Worm (Caenorhabditis elegans): ENCODE results near the gene W01B6.8.

Gene W01B6.8

DNA sequence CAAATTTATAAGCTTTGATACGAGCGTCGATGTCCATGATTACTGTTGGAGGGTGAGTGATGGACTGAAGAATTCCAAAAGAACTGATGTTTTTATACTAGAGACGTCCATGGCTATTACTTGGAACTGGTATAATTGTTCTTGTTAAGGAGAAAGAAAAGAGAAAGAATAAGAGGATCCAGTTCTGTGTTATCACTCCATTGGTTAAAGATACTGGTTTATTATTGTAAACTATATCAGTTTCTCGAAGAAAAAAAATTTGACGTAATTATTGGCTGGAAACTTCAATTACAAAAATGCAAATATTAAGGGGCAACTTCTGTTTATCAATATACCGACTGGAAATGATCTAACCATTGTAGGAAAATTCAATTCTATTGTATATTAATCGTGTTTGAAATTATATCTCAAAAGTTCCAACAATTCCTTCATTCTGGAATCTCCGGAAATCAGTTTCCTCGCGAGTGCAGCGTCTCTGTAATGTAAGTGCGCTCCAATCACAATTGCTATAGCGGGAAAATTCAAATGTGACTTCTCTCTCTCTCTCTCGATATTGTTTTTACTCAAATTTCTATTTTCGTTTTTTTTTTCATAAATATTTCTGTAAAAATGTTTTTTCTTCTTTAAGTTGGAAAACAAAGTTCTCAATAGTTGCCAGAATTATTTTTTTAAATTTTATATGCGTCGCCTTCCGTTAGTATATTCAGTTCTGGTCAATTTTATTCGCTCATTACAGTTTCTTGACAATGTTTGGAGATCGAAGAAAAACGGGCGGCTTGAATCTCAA lies 1.4 kb upstream of the W01B6.8 start, which contains the start of the genes col-2 and ndc-80:
Gene col-2 (minus strand): TSS at position 51 of the 787 bp plus-strand sequence.
Gene ndc-80 (plus strand): TSS at position 737 of the 787 bp plus-strand sequence.
- no peak for TF ChIP-seq pha-4 (tag; optimal IDR thresholded peaks at IDR 0.05)
- TF ChIP-seq ceh-2 (tag; optimal IDR thresholded peaks at IDR 0.05) = peak; percentile 67
- TF ChIP-seq ceh-30 (tag; optimal IDR thresholded peaks at IDR 0.05) = no peak
- TF ChIP-seq syd-9 (tag; optimal IDR thresholded peaks at IDR 0.05) = no peak
- TF ChIP-seq T23F11.4 (GFP tag; optimal IDR thresholded peaks at IDR 0.05) = no peak
- no peak for TF ChIP-seq pqm-1 (tag; optimal IDR thresholded peaks at IDR 0.05)
- no peak for TF ChIP-seq nhr-232 (tag; optimal IDR thresholded peaks at IDR 0.05)
- TF ChIP-seq che-1 (tag; optimal IDR thresholded peaks at IDR 0.05) = no peak
- TF ChIP-seq ceh-9 (tag; optimal IDR thresholded peaks at IDR 0.05) = no peak
- no peak for TF ChIP-seq mec-3 (tag; optimal IDR thresholded peaks at IDR 0.05; ENCODE audit: borderline replicate concordance)
- TF ChIP-seq ceh-14 (tag; optimal IDR thresholded peaks at IDR 0.05) = no peak
- TF ChIP-seq C38D4.7 (GFP tag; optimal IDR thresholded peaks at IDR 0.05) = no peak
- no peak for TF ChIP-seq lin-11 (tag; optimal IDR thresholded peaks at IDR 0.05)
- TF ChIP-seq elt-2 (tag; optimal IDR thresholded peaks at IDR 0.05) = no peak
- TF ChIP-seq madf-2 (tag; optimal IDR thresholded peaks at IDR 0.05) = no peak
- no peak for TF ChIP-seq dve-1 (tag; optimal IDR thresholded peaks at IDR 0.05)
- TF ChIP-seq fax-1 (tag; optimal IDR thresholded peaks at IDR 0.05) = peak; percentile 64
- TF ChIP-seq sox-2 (GFP tag; IDR thresholded peaks at IDR 0.05) = no peak
- no peak for TF ChIP-seq pag-3 (tag; optimal IDR thresholded peaks at IDR 0.05; ENCODE audit: borderline replicate concordance)
- no peak for TF ChIP-seq gmeb-2 (tag; optimal IDR thresholded peaks at IDR 0.05)
- TF ChIP-seq eyg-1 (tag; optimal IDR thresholded peaks at IDR 0.05) = no peak
- TF ChIP-seq sox-4 (tag; optimal IDR thresholded peaks at IDR 0.05) = no peak
- TF ChIP-seq ztf-16 (tag; optimal IDR thresholded peaks at IDR 0.05) = no peak
- peak; percentile 51 for TF ChIP-seq nfya-1 (tag; optimal IDR thresholded peaks at IDR 0.05)
- TF ChIP-seq unc-42 (tag; optimal IDR thresholded peaks at IDR 0.05) = peak; percentile 55
- TF ChIP-seq ama-1 (optimal IDR thresholded peaks at IDR 0.05) = no peak
- TF ChIP-seq unc-3 (GFP tag; conservative IDR thresholded peaks at IDR 0.05) = no peak
- no peak for TF ChIP-seq unc-3 (tag; optimal IDR thresholded peaks at IDR 0.05)
- no peak for TF ChIP-seq odd-2 (tag; optimal IDR thresholded peaks at IDR 0.05)
- TF ChIP-seq lim-6 (tag; optimal IDR thresholded peaks at IDR 0.05) = peak; percentile 33
- TF ChIP-seq ceh-48 (tag; optimal IDR thresholded peaks at IDR 0.05) = no peak
- no peak for TF ChIP-seq unc-86 (tag; optimal IDR thresholded peaks at IDR 0.05)
- no peak for TF ChIP-seq ceh-19 (GFP tag; optimal IDR thresholded peaks at IDR 0.05)
- no peak for TF ChIP-seq hlh-6 (tag; optimal IDR thresholded peaks at IDR 0.05)
- no peak for TF ChIP-seq pros-1 (tag; optimal IDR thresholded peaks at IDR 0.05)
- TF ChIP-seq ceh-34 (tag; optimal IDR thresholded peaks at IDR 0.05) = peak; percentile 57
- no peak for TF ChIP-seq ceh-24 (tag; optimal IDR thresholded peaks at IDR 0.05)
- peak; percentile 48 for TF ChIP-seq ref-2 (tag; optimal IDR thresholded peaks at IDR 0.05)
- TF ChIP-seq fkh-6 (tag; optimal IDR thresholded peaks at IDR 0.05) = peak; percentile 36
- peak; percentile 90 for TF ChIP-seq ceh-31 (tag; optimal IDR thresholded peaks at IDR 0.05)
- no peak for TF ChIP-seq dmd-4 (tag; optimal IDR thresholded peaks at IDR 0.05; ENCODE audit: borderline replicate concordance)
- TF ChIP-seq ceh-45 (GFP tag; IDR thresholded peaks at IDR 0.05) = no peak
- TF ChIP-seq ets-4 (tag; optimal IDR thresholded peaks at IDR 0.05) = peak; percentile 72
- TF ChIP-seq ahr-1 (tag; optimal IDR thresholded peaks at IDR 0.05) = no peak
- TF ChIP-seq tbx-7 (tag; optimal IDR thresholded peaks at IDR 0.05) = peak; percentile 57
- TF ChIP-seq npax-4 (tag; optimal IDR thresholded peaks at IDR 0.05) = no peak
- TF ChIP-seq sdc-2 (tag; optimal IDR thresholded peaks at IDR 0.05) = no peak
- TF ChIP-seq unc-55 (GFP tag; optimal IDR thresholded peaks at IDR 0.05) = no peak
- TF ChIP-seq K09A11.1 (tag; optimal IDR thresholded peaks at IDR 0.05; ENCODE audit: insufficient read depth) = no peak
- no peak for TF ChIP-seq ceh-6 (GFP tag; optimal IDR thresholded peaks at IDR 0.05)
- no peak for TF ChIP-seq hlh-13 (GFP tag; optimal IDR thresholded peaks at IDR 0.05)
- TF ChIP-seq nhr-11 (tag; optimal IDR thresholded peaks at IDR 0.05) = no peak
